Worm (Caenorhabditis elegans) whole organism, L4/young adult: ENCODE data around the gene glr-2.

Source experiments
- W03F9.2 ChIP-seq: fragments of 150-350 bp; optimal IDR thresholded peaks from 2 replicates; lab custom pipeline; 2014; ENCODE audit warnings: missing biosample characterization, missing genetic modification characterization
- dao-5 ChIP-seq: sonication (generic microtip); optimal IDR thresholded peaks from 2 replicates; lab custom pipeline; 2016; ENCODE audit warnings: missing genotype, missing genetic modification characterization, moderate library complexity, missing compliant biosample characterization
- him-1 ChIP-seq: sonication (generic microtip); optimal IDR thresholded peaks from 2 replicates; lab custom pipeline; 2016; ENCODE audit warnings: missing genotype, missing genetic modification reagents, missing genetic modification characterization, missing compliant biosample characterization

Gene glr-2

DNA sequence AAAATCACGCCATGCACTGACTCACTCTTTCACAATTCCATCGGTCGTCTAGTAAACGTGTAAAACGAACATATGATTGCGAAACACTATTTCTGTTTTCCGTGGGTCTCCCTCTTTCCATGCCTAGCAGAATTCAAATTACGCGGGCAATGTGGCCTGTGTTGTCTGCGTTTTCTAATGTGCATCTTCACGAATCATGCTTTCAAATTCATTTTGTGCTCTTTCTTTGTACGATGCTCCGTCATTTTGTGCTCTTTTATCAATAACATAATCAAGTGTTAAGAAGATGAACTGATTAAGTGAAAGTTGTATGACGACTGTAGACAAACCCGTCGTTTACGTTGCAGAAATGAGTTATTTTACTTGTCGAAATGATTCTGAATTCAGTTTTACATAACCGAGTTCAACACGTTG lies 21.1 kb upstream of the glr-2 start:
- TF ChIP-seq dao-5 (no peak), W03F9.2 (tag; lab: Kevin White, UChicago) (no peak), him-1 (tag; lab: Kevin White, UChicago) (no peak)

ce11 chrIII:7165276-7165675 lies 20.5 kb upstream of the glr-2 start:
- TF ChIP-seq W03F9.2 (tag; lab: Kevin White, UChicago) (no peak), dao-5 (no peak), him-1 (tag; lab: Kevin White, UChicago) (no peak)

DNA sequence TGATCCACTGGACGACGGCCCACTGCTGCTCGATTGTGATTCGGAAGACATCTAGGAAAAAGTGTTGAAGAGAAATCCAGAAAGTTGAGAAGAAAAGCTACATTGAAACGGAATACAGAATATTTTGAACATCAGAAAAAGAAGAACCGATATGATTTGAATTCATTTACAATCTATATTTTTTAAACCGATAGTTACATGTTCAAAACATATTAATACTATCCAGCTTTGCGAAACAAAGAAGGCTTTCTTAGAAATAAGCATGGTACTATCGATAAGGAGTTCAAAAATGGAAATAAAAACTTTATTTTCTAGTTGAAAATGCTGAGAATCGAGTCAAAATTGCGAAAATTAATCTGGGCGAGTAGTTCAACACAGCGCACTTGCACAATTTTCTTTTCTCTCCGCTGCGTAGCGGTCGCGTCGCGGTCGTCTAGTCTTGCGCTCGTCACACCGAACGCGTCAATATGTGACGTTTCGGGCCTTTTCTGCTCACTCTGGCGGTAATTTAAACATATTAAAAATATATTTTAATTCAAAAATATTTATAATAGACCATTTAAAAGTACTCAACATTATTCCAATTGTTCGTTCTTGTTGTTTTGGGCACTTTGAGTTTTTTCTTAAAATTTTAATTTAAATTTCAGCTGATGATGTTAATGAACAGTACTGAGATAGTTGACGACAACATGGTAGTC lies 17.5 kb upstream of the glr-2 start, which contains the start of the genes syf-2 and K04G7.1:
Gene syf-2 (minus strand): TSS at position 51 of the 698 bp plus-strand sequence.
Gene K04G7.1 (plus strand): TSS at position 648 of the 698 bp plus-strand sequence.
- peak; percentile 95 for TF ChIP-seq W03F9.2 (tag; lab: Kevin White, UChicago)
- peak; percentile 75 for TF ChIP-seq him-1 (tag; lab: Kevin White, UChicago)
- TF ChIP-seq dao-5 = no peak

DNA sequence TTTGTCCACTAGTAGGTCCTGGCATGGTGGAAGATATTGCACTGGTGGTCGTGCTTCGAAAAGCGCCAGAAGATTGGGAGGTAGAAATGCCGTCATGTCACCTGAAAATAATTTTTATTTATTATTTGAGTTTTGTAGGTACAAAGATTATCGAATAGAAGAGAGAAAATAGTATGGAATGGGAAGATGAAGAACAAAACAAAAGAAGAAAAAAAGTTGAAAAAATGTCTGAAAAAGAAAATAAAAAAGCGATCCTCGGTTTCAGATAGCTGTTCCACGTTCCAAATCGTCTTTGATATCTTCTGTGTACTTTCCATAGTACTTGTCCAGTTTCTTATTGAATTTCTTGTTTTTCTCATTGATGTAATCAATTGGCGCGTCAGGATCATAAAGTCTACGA lies 16.3 kb upstream of the glr-2 start, which contains the start of gene rnp-7:
Gene rnp-7 (minus strand): TSS at position 101 of the 400 bp plus-strand sequence.
- TF ChIP-seq him-1 (tag; lab: Kevin White, UChicago) (no peak), dao-5 (no peak)

DNA sequence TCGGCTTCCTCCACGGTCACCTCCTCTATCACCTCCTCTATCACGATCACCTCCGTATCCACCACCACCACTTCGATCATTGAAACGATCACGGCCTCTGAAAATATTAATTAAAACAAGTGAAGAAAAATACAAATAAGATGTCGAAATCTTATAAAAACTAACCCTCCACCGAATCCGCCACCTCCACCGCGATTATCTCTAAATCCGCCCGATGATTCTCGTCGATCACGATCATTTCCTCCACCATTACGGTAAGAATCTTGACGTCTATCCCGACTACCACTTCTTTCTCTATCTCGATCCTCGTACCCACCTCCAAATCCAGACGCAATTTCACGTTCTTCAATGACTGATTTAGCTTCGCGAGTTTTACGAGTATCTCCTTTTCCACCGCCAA lies 14.5 kb upstream of the glr-2 start:
- TF ChIP-seq dao-5 (no peak), him-1 (tag; lab: Kevin White, UChicago) (no peak), W03F9.2 (tag; lab: Kevin White, UChicago) (no peak)

ce11 chrIII:7158709-7159108 lies 13.9 kb upstream of the glr-2 start, which contains the start of gene nuo-4:
nuo-4 (minus strand) TSS chrIII:7158809.
- TF ChIP-seq dao-5 (no peak), him-1 (tag; lab: Kevin White, UChicago) (no peak), W03F9.2 (tag; lab: Kevin White, UChicago) (no peak)

DNA sequence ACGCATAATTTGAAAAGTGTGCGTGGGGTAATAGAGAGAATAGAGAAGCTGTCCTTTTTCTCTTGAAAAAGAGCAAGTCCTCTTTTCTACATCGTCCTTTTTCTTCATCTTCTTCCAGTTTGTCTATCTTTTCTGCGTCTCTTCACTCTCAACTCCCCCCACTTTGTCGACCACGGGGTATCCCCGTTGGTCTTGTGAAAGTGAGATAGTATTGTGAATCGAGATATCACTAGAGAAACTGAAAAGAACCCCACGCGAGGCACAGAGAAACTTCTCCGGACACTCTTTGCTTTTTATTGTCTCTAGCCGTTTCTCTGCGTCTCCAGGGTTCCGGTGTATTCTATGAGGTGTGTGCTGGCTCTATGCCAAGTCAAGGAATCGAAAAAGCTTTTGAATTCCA lies 10.9 kb upstream of the glr-2 start:
- TF ChIP-seq W03F9.2 (tag; lab: Kevin White, UChicago) = peak; percentile 51
- peak; percentile 88 for TF ChIP-seq him-1 (tag; lab: Kevin White, UChicago)
- TF ChIP-seq dao-5 = no peak

DNA sequence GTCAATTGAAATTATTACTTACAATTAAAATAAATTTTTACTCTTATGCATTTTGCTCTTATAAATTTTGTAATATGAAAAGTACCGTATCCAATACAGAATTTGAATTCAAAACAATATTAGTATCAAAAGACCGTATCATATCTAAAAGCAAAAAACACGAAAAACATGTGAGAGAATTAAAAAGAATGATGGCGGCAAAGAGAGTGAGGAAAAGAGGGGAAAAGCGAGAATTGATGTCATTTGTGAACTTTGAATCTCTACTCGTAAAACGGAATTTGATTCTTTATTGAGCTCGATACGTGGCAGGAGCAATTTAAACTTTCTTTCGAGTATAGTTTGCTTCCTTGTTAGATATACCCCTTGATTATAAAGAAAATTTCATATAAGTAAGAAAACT lies 9.8 kb upstream of the glr-2 start:
- TF ChIP-seq W03F9.2 (tag; lab: Kevin White, UChicago) = no peak

DNA sequence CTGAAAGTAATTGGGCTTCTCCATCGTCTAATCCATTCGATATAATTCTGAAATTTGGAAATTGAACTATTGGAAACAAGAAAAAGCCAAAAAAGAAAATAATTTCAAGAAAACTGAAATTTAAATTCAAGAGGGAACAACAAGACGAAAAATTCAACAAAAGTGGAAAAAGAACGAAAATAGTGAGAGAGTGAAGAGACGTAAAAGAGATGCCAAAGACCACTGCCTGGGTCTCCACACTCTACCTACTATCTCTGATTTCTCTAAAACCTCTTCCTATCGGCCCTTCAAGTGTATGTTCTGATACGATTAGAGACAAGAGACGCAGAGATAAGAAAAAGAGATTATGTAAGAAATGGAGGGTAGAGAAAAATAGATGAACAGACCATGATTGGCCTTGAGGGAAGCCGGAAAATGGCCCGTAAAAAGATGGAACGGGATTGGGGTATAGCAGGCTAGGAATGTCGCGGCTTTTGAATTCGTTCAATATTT lies 9.0 kb upstream of the glr-2 start, which contains the start of gene ogt-1:
Gene ogt-1 (minus strand): TSS at position 51 of the 492 bp plus-strand sequence.
- TF ChIP-seq him-1 (tag; lab: Kevin White, UChicago) (peak; percentile 26), dao-5 (no peak), W03F9.2 (tag; lab: Kevin White, UChicago) (peak; percentile 74)

DNA sequence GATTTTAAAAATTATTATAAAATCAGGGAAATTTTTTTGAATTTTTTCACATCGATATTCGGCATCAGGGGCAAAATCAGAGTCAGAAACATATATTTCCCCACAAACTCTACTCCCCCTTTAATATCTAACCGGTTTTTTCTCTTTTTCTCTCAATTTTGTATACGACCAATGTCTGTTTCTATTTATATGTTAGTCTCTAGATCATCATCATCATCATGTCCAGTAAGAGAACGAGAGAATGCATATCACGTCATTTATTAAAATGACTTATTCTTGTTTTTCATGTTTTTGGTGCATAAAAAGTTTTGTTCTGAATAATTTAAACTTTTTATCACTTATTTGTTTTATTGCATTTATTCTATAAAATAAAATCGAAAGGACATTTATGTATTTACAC lies 7.8 kb upstream of the glr-2 start:
- TF ChIP-seq dao-5 (no peak), W03F9.2 (tag; lab: Kevin White, UChicago) (no peak), him-1 (tag; lab: Kevin White, UChicago) (no peak)

ce11 chrIII:7150162-7150561 lies 5.4 kb upstream of the glr-2 start:
- TF ChIP-seq dao-5 (no peak), W03F9.2 (tag; lab: Kevin White, UChicago) (no peak), him-1 (tag; lab: Kevin White, UChicago) (no peak)

DNA sequence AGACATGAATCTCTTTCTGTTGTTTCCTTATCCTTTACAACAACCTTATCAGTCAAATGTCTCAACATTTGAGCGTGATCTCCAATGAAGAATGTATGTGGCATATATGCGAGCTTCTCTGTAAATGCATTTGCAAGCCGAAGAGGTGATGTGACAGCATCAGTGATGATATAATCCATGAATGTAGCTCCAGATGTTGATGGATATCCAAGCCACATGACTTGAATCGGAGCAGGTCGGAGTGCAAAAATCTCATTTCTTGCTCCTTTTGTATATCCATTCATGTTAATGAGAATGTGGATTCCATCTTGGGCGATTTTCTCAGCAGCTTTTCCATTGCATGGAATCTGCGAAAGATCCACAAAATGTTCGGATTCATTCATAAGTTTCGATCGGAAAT lies 3.4 kb upstream of the glr-2 start:
- no peak for TF ChIP-seq dao-5
- no peak for TF ChIP-seq W03F9.2 (tag; lab: Kevin White, UChicago)
- TF ChIP-seq him-1 (tag; lab: Kevin White, UChicago) = no peak

DNA sequence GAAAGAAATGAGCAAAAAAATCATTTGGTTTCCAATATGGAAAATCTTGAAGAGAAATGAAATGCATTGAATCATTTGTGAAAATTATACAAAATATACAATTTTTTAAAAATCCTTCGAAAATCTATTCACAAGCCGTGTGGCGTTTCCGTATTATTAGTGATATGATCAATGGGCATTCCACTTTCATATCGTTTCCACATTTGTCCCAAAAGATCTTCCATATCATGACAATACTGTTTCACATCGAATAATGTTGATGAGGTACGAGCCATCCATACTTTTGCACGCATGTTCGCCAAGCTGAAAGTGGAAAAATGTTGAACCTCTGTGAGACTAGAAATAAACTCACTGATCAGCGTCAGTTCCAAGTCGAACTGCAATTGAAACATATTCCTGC lies 1.6 kb upstream of the glr-2 start:
- TF ChIP-seq W03F9.2 (tag; lab: Kevin White, UChicago) (no peak), him-1 (tag; lab: Kevin White, UChicago) (no peak), dao-5 (no peak)

DNA sequence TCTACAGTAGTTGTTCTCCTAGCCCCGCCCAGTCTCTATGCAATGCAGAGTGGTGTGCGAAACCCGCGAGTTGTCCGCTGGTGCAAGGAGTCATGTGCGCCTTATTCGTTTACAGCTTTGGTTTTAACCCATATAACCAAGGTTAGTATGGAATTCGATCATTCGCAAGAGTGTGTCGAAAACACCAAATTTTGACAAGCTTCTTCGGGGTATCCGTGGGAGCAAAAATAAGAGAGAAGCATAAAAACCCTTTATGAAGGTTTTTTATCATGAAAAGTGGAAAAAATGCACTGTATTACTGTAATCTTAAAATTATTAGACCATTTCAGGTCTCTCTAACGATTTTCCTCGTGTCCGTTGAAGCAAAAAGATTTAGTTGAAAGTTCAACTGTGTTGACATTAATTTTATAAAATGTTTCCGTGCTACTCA lies 2.6 kb downstream of the glr-2 start:
- TF ChIP-seq him-1 (tag; lab: Kevin White, UChicago) (no peak), W03F9.2 (tag; lab: Kevin White, UChicago) (no peak), dao-5 (no peak)
